Fruit fly (Drosophila melanogaster): ENCODE data around the gene Msp300.
A peak's percentile ranks its signal among the peaks of the same experiment; 100 is the strongest.

The Msp300 gene

dm6 chr2L:5113480-5114118, 12.9 kb downstream of the Msp300 start (continued):
- TF ChIP-seq HHEX (GFP tag; optimal IDR thresholded peaks at IDR 0.05), result peak; percentile 35
- peak; percentile 16 for TF ChIP-seq CG10209 (GFP tag; optimal IDR thresholded peaks at IDR 0.05)
- TF ChIP-seq CG15011 (GFP tag; optimal IDR thresholded peaks at IDR 0.05), result no peak
- TF ChIP-seq Mad (GFP tag; optimal IDR thresholded peaks at IDR 0.05), result no peak
- TF ChIP-seq z (GFP tag; IDR thresholded peaks at IDR 0.05), result no peak
- no peak for TF ChIP-seq ttk (GFP tag; IDR thresholded peaks at IDR 0.05)
- peak; percentile 44 for TF ChIP-seq tap (tag; optimal IDR thresholded peaks at IDR 0.05)
- no peak for TF ChIP-seq sqz (GFP tag; optimal IDR thresholded peaks at IDR 0.05)
- no peak for TF ChIP-seq so (GFP tag; IDR thresholded peaks at IDR 0.05)
- no peak for TF ChIP-seq Mes4 (GFP tag; optimal IDR thresholded peaks at IDR 0.05)
- no peak for TF ChIP-seq Oaz (GFP tag; IDR thresholded peaks at IDR 0.05)
- no peak for TF ChIP-seq tgo (GFP tag; IDR thresholded peaks at IDR 0.05)
- TF ChIP-seq jumu (GFP tag; optimal IDR thresholded peaks at IDR 0.05), result no peak
- TF ChIP-seq ind (GFP tag; optimal IDR thresholded peaks at IDR 0.05), result no peak
- TF ChIP-seq jigr1 (GFP tag; IDR thresholded peaks at IDR 0.05), result no peak
- no peak for TF ChIP-seq psq (GFP tag; optimal IDR thresholded peaks at IDR 0.05)
- no peak for TF ChIP-seq Bteb2 (GFP tag; optimal IDR thresholded peaks at IDR 0.05)
- no peak for TF ChIP-seq Dad (GFP tag; optimal IDR thresholded peaks at IDR 0.05)
- TF ChIP-seq zfh1 (GFP tag; IDR thresholded peaks at IDR 0.05), result no peak
- TF ChIP-seq Max (GFP tag; optimal IDR thresholded peaks at IDR 0.05), result no peak
- no peak for TF ChIP-seq Ets65A (GFP tag)
- no peak for TF ChIP-seq eve (GFP tag; optimal IDR thresholded peaks at IDR 0.05)
- TF ChIP-seq CG31365 (tag; optimal IDR thresholded peaks at IDR 0.05), result no peak
- TF ChIP-seq stc (GFP tag; IDR thresholded peaks at IDR 0.05), result 0 out of 2 replicates have a peak, but pooled peaks have one; percentile 19
- TF ChIP-seq Hand (GFP tag; optimal IDR thresholded peaks at IDR 0.05), result no peak
- peak; percentile 19 for TF ChIP-seq CG8281 (tag; optimal IDR thresholded peaks at IDR 0.05)
- no peak for TF ChIP-seq vfl (GFP tag; optimal IDR thresholded peaks at IDR 0.05)
- no peak for TF ChIP-seq CG6175 (GFP tag; IDR thresholded peaks at IDR 0.05)
- peak; percentile 43 for TF ChIP-seq CG2678 (tag; optimal IDR thresholded peaks at IDR 0.05)
- TF ChIP-seq trem (tag; optimal IDR thresholded peaks at IDR 0.05), result no peak
- TF ChIP-seq CG18262 (tag; optimal IDR thresholded peaks at IDR 0.05), result no peak
- no peak for TF ChIP-seq CG7372 (GFP tag; IDR thresholded peaks at IDR 0.05)
- no peak for TF ChIP-seq CG7745 (tag; optimal IDR thresholded peaks at IDR 0.05)
- TF ChIP-seq fd96Cb (tag; optimal IDR thresholded peaks at IDR 0.05), result no peak
- TF ChIP-seq knrl (GFP tag; IDR thresholded peaks at IDR 0.05; ENCODE audit: partially characterized antibody), result no peak
- TF ChIP-seq org-1 (GFP tag; optimal IDR thresholded peaks at IDR 0.05), result no peak
- no peak for TF ChIP-seq CG30431 (GFP tag; optimal IDR thresholded peaks at IDR 0.05)
- no peak for TF ChIP-seq Lim3 (GFP tag; IDR thresholded peaks at IDR 0.05)
- no peak for TF ChIP-seq HLHmδ (GFP tag; optimal IDR thresholded peaks at IDR 0.05)
- TF ChIP-seq lab (GFP tag; optimal IDR thresholded peaks at IDR 0.05), result peak; percentile 54
- no peak for TF ChIP-seq cas (GFP tag; IDR thresholded peaks at IDR 0.05)
- TF ChIP-seq CG9215 (GFP tag; IDR thresholded peaks at IDR 0.05), result no peak
- TF ChIP-seq CG17568 (GFP tag; optimal IDR thresholded peaks at IDR 0.05), result peak; percentile 12
- TF ChIP-seq CG17802 (tag; optimal IDR thresholded peaks at IDR 0.05), result no peak
- TF ChIP-seq usp (GFP tag; optimal IDR thresholded peaks at IDR 0.05), result no peak
- TF ChIP-seq CG7963 (GFP tag; IDR thresholded peaks at IDR 0.05; ENCODE audit: partially characterized antibody), result no peak
- TF ChIP-seq nerfin-1 (tag; optimal IDR thresholded peaks at IDR 0.05), result peak; percentile 7
- TF ChIP-seq B-H2 (GFP tag; optimal IDR thresholded peaks at IDR 0.05), result no peak
- TF ChIP-seq CG7839 (tag; optimal IDR thresholded peaks at IDR 0.05), result no peak
- TF ChIP-seq CG18764 (GFP tag; optimal IDR thresholded peaks at IDR 0.05), result no peak
- TF ChIP-seq CG3407 (GFP tag; optimal IDR thresholded peaks at IDR 0.05), result no peak

Measured in whole organism, embryonic.